Fruit fly (Drosophila melanogaster): ENCODE measurements around the gene VhaM9.7-b.

dm6 chr3L:21507955-21508354 lies 31.7 kb upstream of the VhaM9.7-b start:
- TF ChIP-seq Myc (optimal IDR thresholded peaks at IDR 0.05) (no peak), psq (optimal IDR thresholded peaks at IDR 0.05) (no peak), insv (optimal IDR thresholded peaks at IDR 0.05) (no peak), ttk (optimal IDR thresholded peaks at IDR 0.05) (no peak), h (optimal IDR thresholded peaks at IDR 0.05) (no peak), Sin3A (optimal IDR thresholded peaks at IDR 0.05) (no peak)

Data from Kc167 (cell line).